Worm (Caenorhabditis elegans) whole organism, L1 larva: ENCODE results near the gene C42D8.1.

ENCODE experiments used
- C16A3.4 ChIP-seq: fragments of 150-350 bp; optimal IDR thresholded peaks from 2 replicates; lab custom pipeline; 2014; ENCODE audit warnings: missing biosample characterization, missing genetic modification characterization
- F16B12.6 ChIP-seq: fragments of 150-350 bp; optimal IDR thresholded peaks from 2 replicates; lab custom pipeline; 2014; ENCODE audit warnings: missing biosample characterization, missing genetic modification characterization
- Y116A8C.19 ChIP-seq: sonication (generic microtip); optimal IDR thresholded peaks from 2 replicates; lab custom pipeline; 2016; ENCODE audit warnings: missing compliant biosample characterization, missing genetic modification characterization, borderline replicate concordance
- aly-2 ChIP-seq: fragments of 150-350 bp; optimal IDR thresholded peaks from 2 replicates; lab custom pipeline; 2014; ENCODE audit warnings: missing biosample characterization, missing genetic modification characterization
- ama-1 ChIP-seq: fragments of 150-350 bp; optimal IDR thresholded peaks from 2 replicates; lab custom pipeline; 2014
- blmp-1 ChIP-seq: fragments of 150-350 bp; optimal IDR thresholded peaks from 2 replicates; lab custom pipeline; 2014; ENCODE audit warnings: missing biosample characterization, missing genetic modification characterization
- ceh-8 ChIP-seq: fragments of 200-800 bp; sonication (Bioruptor generic); optimal IDR thresholded peaks from 2 replicates; lab custom pipeline; 2018; ENCODE audit warnings: mild to moderate bottlenecking, missing genetic modification characterization, moderate library complexity, missing compliant biosample characterization
- ceh-90 ChIP-seq: sonication (generic microtip); optimal IDR thresholded peaks from 2 replicates; lab custom pipeline; 2016; ENCODE audit warnings: missing genetic modification characterization, missing compliant biosample characterization
- dsc-1 ChIP-seq: sonication (generic microtip); optimal IDR thresholded peaks from 2 replicates; lab custom pipeline; 2016; ENCODE audit warnings: mild to moderate bottlenecking, missing genetic modification characterization, missing compliant biosample characterization
- efl-1 ChIP-seq, 4 experiments: fragments of 150-350 bp; optimal IDR thresholded peaks in 3 of 4; peaks in 1 of 4; 1 replicate in 1 of 4; 2 replicates in 3 of 4; lab custom pipeline; 2014; ENCODE audit warnings: missing biosample characterization in 2 of 4, missing genetic modification characterization in 2 of 4, missing genetic modification reagents in 2 of 4
- efl-3 ChIP-seq: fragments of 200-800 bp; sonication (Bioruptor generic); optimal IDR thresholded peaks from 2 replicates; lab custom pipeline; 2018; ENCODE audit warnings: mild to moderate bottlenecking, missing genetic modification characterization, missing compliant biosample characterization
- egl-13 ChIP-seq: sonication (generic microtip); optimal IDR thresholded peaks from 2 replicates; lab custom pipeline; 2016; ENCODE audit warnings: missing genotype, missing genetic modification reagents, missing genetic modification characterization, missing compliant biosample characterization
- elt-2 ChIP-seq: sonication (generic microtip); optimal IDR thresholded peaks from 2 replicates; lab custom pipeline; 2016; ENCODE audit warnings: missing genetic modification characterization, mild to moderate bottlenecking, inconsistent platforms, missing compliant biosample characterization, missing genetic modification reagents
- elt-3 ChIP-seq, 6 experiments: fragments of 150-350 bp in 1 of 6; sonication (generic microtip); optimal IDR thresholded peaks; 2 replicates each; lab custom pipeline; 2017 to 2018; ENCODE audit warnings: missing biosample characterization in 6 of 6, missing genetic modification characterization in 6 of 6, inconsistent platforms in 1 of 6
- ets-5 ChIP-seq: fragments of 200-800 bp; sonication (Bioruptor generic); IDR thresholded peaks from 2 replicates; pipeline ENCODE4 v1.3.6; 2022; ENCODE audit warnings: missing genetic modification characterization, missing compliant biosample characterization
- fkh-10 ChIP-seq: sonication (generic microtip); optimal IDR thresholded peaks from 2 replicates; lab custom pipeline; 2017; ENCODE audit warnings: missing biosample characterization, missing genetic modification reagents, missing genetic modification characterization
- fkh-8 ChIP-seq: sonication (generic microtip); optimal IDR thresholded peaks from 2 replicates; lab custom pipeline; 2016; ENCODE audit warnings: mild to moderate bottlenecking, missing genetic modification characterization, missing compliant biosample characterization
- grh-1 ChIP-seq: fragments of 200-800 bp; sonication (Bioruptor generic); IDR thresholded peaks from 2 replicates; pipeline ENCODE4 v1.3.6; 2022; ENCODE audit warnings: missing genetic modification reagents, missing genetic modification characterization, missing compliant biosample characterization
- hlh-4 ChIP-seq: sonication (generic microtip); optimal IDR thresholded peaks from 2 replicates; lab custom pipeline; 2016; ENCODE audit warnings: mild to moderate bottlenecking, missing genetic modification characterization, missing compliant biosample characterization
- hpl-2 ChIP-seq: fragments of 150-350 bp; optimal IDR thresholded peaks from 2 replicates; lab custom pipeline; 2014; ENCODE audit warnings: missing biosample characterization, missing genetic modification reagents, missing genetic modification characterization
- irx-1 ChIP-seq: sonication (generic microtip); optimal IDR thresholded peaks from 2 replicates; lab custom pipeline; 2016; ENCODE audit warnings: missing genetic modification characterization, missing compliant biosample characterization
- isw-1 ChIP-seq: fragments of 200-800 bp; sonication (Bioruptor generic); IDR thresholded peaks from 2 replicates; pipeline ENCODE4 v1.3.6; 2022; ENCODE audit warnings: missing genetic modification characterization, missing compliant biosample characterization
- jun-1 ChIP-seq: fragments of 150-350 bp; optimal IDR thresholded peaks from 2 replicates; lab custom pipeline; 2014; ENCODE audit warnings: missing biosample characterization, missing genetic modification reagents, missing genetic modification characterization
- lin-14 ChIP-seq: fragments of 200-800 bp; sonication (Bioruptor generic); optimal IDR thresholded peaks from 2 replicates; lab custom pipeline; 2018; ENCODE audit warnings: mild to moderate bottlenecking, missing genetic modification characterization, moderate library complexity, missing compliant biosample characterization
- lin-15B ChIP-seq: fragments of 150-350 bp; sonication (generic microtip); optimal IDR thresholded peaks from 3 replicates; lab custom pipeline; 2014; ENCODE audit warnings: missing biosample characterization, missing genetic modification characterization
- lin-39 ChIP-seq: fragments of 150-350 bp; optimal IDR thresholded peaks from 2 replicates; lab custom pipeline; 2014; ENCODE audit warnings: missing biosample characterization, missing genetic modification reagents, missing genetic modification characterization
- lsy-2 ChIP-seq, 2 experiments: fragments of 150-350 bp; optimal IDR thresholded peaks; 2 replicates each; lab custom pipeline; 2014; ENCODE audit warnings: missing biosample characterization in 2 of 2, missing genetic modification characterization in 2 of 2
- mab-9 ChIP-seq: fragments of 200-800 bp; sonication (Bioruptor generic); IDR thresholded peaks from 2 replicates; pipeline ENCODE4 v1.3.6; 2022; ENCODE audit warnings: missing genetic modification reagents, missing genetic modification characterization, missing compliant biosample characterization
- mep-1 ChIP-seq: fragments of 150-350 bp; optimal IDR thresholded peaks from 2 replicates; lab custom pipeline; 2014; ENCODE audit warnings: missing biosample characterization, missing genetic modification characterization
- nhr-19 ChIP-seq: fragments of 200-800 bp; sonication (Bioruptor generic); conservative IDR thresholded peaks from 2 replicates; pipeline ENCODE4 v1.3.6; 2022; ENCODE audit warnings: missing genetic modification characterization, missing compliant biosample characterization
- nhr-20 ChIP-seq: sonication (generic microtip); optimal IDR thresholded peaks from 2 replicates; lab custom pipeline; 2016; ENCODE audit warnings: mild to moderate bottlenecking, missing genetic modification characterization, missing compliant biosample characterization
- nhr-28 ChIP-seq: fragments of 150-350 bp; optimal IDR thresholded peaks from 2 replicates; lab custom pipeline; 2014; ENCODE audit warnings: missing biosample characterization, missing genetic modification characterization
- nhr-71 ChIP-seq: sonication (generic microtip); optimal IDR thresholded peaks from 2 replicates; lab custom pipeline; 2016; ENCODE audit warnings: mild to moderate bottlenecking, missing genetic modification characterization, moderate library complexity, missing compliant biosample characterization
- nhr-77 ChIP-seq: fragments of 150-350 bp; optimal IDR thresholded peaks from 2 replicates; lab custom pipeline; 2014; ENCODE audit warnings: missing biosample characterization, missing genetic modification characterization
- nhr-84 ChIP-seq: sonication (generic microtip); optimal IDR thresholded peaks from 2 replicates; lab custom pipeline; 2017; ENCODE audit warnings: missing biosample characterization, missing genetic modification characterization
- nhr-85 ChIP-seq: sonication (generic microtip); peaks from one replicate; lab custom pipeline; 2016; ENCODE audit warnings: missing genetic modification characterization, inconsistent platforms, missing compliant biosample characterization
- pag-3 ChIP-seq: sonication (generic microtip); optimal IDR thresholded peaks from 2 replicates; lab custom pipeline; 2017; ENCODE audit warnings: missing genetic modification characterization, mild to moderate bottlenecking, missing compliant biosample characterization, antibody characterized with exemption, borderline replicate concordance; ENCODE audit not compliant: insufficient read depth
- rnt-1 ChIP-seq: sonication (generic microtip); optimal IDR thresholded peaks from 2 replicates; lab custom pipeline; 2016; ENCODE audit warnings: mild to moderate bottlenecking, missing genetic modification characterization, moderate library complexity, missing compliant biosample characterization
- snpc-4 ChIP-seq: fragments of 150-350 bp; optimal IDR thresholded peaks from 2 replicates; lab custom pipeline; 2014; ENCODE audit warnings: missing biosample characterization, missing genetic modification characterization
- snu-23 ChIP-seq: sonication (generic microtip); optimal IDR thresholded peaks from 2 replicates; lab custom pipeline; 2016; ENCODE audit warnings: missing genetic modification characterization, missing compliant biosample characterization
- swsn-7 ChIP-seq: sonication (generic microtip); optimal IDR thresholded peaks from 2 replicates; lab custom pipeline; 2016; ENCODE audit warnings: missing genetic modification characterization, missing compliant biosample characterization
- tbx-2 ChIP-seq: sonication (generic microtip); optimal IDR thresholded peaks from 2 replicates; lab custom pipeline; 2016; ENCODE audit warnings: missing genetic modification characterization, missing compliant biosample characterization
- tlp-1 ChIP-seq: fragments of 150-350 bp; optimal IDR thresholded peaks from 2 replicates; lab custom pipeline; 2014; ENCODE audit warnings: missing biosample characterization, missing genetic modification characterization
- unc-130 ChIP-seq: fragments of 150-350 bp; optimal IDR thresholded peaks from 2 replicates; lab custom pipeline; 2017; ENCODE audit warnings: missing biosample characterization, missing genetic modification characterization, inconsistent platforms
- unc-62 ChIP-seq: fragments of 150-350 bp; optimal IDR thresholded peaks from 2 replicates; lab custom pipeline; 2014; ENCODE audit warnings: missing biosample characterization, missing genetic modification reagents, missing genetic modification characterization
- unc-86 ChIP-seq: sonication (generic microtip); optimal IDR thresholded peaks from 2 replicates; lab custom pipeline; 2016; ENCODE audit warnings: missing genetic modification characterization, missing compliant biosample characterization
- vab-15 ChIP-seq: sonication (generic microtip); optimal IDR thresholded peaks from 2 replicates; lab custom pipeline; 2017; ENCODE audit warnings: missing genotype, mild to moderate bottlenecking, missing genetic modification characterization, missing compliant biosample characterization
- xbp-1 ChIP-seq: sonication (generic microtip); optimal IDR thresholded peaks from 2 replicates; lab custom pipeline; 2016; ENCODE audit warnings: missing genetic modification characterization, missing compliant biosample characterization
- zag-1 ChIP-seq: fragments of 150-350 bp; optimal IDR thresholded peaks from 2 replicates; lab custom pipeline; 2014; ENCODE audit warnings: missing biosample characterization, missing genetic modification characterization
- zip-4 ChIP-seq: fragments of 200-800 bp; sonication (Bioruptor generic); optimal IDR thresholded peaks from 2 replicates; lab custom pipeline; 2018; ENCODE audit warnings: mild to moderate bottlenecking, missing genetic modification characterization, moderate library complexity, missing compliant biosample characterization
- ztf-4 ChIP-seq: fragments of 150-350 bp; optimal IDR thresholded peaks from 2 replicates; lab custom pipeline; 2014; ENCODE audit warnings: missing biosample characterization, missing genetic modification characterization

C42D8.1 gene

DNA sequence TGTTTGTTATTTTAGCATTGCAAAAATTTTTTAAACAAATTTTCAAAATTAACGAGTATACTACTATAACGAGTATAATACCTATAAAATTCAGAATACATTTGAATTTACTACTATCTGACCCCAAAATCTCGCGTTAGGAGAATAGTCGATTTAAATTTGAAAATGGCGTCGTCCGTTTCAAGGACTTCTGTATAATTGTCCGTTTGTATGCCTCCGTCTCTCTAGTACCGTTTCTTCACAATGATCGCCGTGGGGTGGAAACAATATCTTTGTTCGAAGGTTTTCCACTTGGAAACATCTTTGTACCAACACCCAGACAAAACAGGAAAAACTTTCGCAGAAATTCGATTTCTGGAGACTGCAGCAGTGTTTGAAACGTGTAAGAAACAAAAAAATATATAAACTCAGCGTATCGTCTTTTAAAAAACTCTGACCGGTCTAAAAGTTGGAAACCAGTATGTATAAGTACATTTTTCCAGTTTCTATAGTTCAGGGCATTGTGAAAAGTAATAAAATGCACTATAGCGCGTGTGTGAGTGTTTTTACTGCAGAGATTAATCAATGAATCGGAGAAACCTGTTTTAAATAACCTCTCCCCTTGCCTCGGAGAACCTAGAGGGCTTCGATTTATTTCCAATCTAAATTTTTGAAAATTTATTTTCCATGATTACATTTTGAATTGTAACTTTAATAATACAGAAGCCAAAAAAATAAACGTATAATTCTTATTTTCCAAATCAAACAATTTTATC, 28.6 kb downstream of the C42D8.1 start:
- TF ChIP-seq dsc-1 (peak; percentile 63), lin-39 (tag; lab: Kevin White, UChicago) (no peak), snpc-4 (tag; lab: Kevin White, UChicago) (no peak), C16A3.4 (tag; lab: Kevin White, UChicago) (peak; percentile 22), nhr-77 (tag; lab: Kevin White, UChicago) (no peak), nhr-28 (no peak), lin-14 (GFP tag; lab: Kevin White, UChicago) (peak; percentile 43), nhr-85 (tag; lab: Kevin White, UChicago) (peak; percentile 89), ceh-8 (no peak), mep-1 (tag; lab: Kevin White, UChicago) (peak; percentile 54), pag-3 (no peak), elt-2 (tag; lab: Kevin White, UChicago) (no peak), hpl-2 (GFP tag; lab: Kevin White, UChicago) (no peak), nhr-71 (tag; lab: Kevin White, UChicago) (peak; percentile 5), aly-2 (no peak), blmp-1 (peak; percentile 64), tlp-1 (no peak), nhr-19 (GFP tag; lab: Robert Waterston, UW) (no peak), grh-1 (GFP tag; lab: Robert Waterston, UW) (peak; percentile 82), xbp-1 (tag; lab: Kevin White, UChicago) (no peak), snu-23 (GFP tag; lab: Kevin White, UChicago) (peak; percentile 25), lsy-2 (tag; optimal IDR thresholded peaks at IDR 0.05; lab: Kevin White, UChicago) (peak in 1 of 2 experiments; percentile 17), fkh-10 (GFP tag; lab: Kevin White, UChicago) (no peak), egl-13 (no peak), zip-4 (GFP tag; lab: Kevin White, UChicago) (no peak)

DNA sequence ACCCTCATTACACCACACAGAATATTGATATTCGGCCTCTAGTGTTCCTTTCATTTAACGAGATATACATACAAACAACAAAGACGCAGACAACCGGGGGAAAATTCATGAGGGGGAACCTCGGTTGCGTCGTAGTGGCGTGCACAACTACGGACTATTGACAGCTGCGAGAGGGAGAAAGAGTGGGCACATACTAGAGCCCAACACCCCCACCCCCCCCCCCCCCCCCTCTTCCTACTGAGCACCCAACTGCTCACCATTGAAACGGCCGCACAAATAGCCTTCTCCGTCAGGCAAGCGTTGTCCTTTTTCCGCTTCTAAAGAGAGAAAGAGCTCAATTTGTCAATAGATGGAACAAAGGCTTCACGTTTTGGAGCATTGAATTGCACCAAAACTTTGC, 30.9 kb downstream of the C42D8.1 start:
- no peak for TF ChIP-seq vab-15
- TF ChIP-seq aly-2, result no peak
- TF ChIP-seq lsy-2 (tag; optimal IDR thresholded peaks at IDR 0.05; lab: Kevin White, UChicago), result no peak
- no peak for TF ChIP-seq efl-3 (GFP tag; lab: Kevin White, UChicago)
- TF ChIP-seq isw-1, result peak; percentile 38
- TF ChIP-seq irx-1 (tag; lab: Kevin White, UChicago), result no peak
- TF ChIP-seq blmp-1, result no peak
- TF ChIP-seq lin-15B (tag; lab: Kevin White, UChicago), result no peak
- TF ChIP-seq mab-9 (GFP tag; lab: Robert Waterston, UW), result no peak
- TF ChIP-seq ceh-90 (tag; lab: Kevin White, UChicago), result no peak
- no peak for TF ChIP-seq jun-1 (tag; lab: Kevin White, UChicago)
- peak; percentile 18 for TF ChIP-seq rnt-1 (tag; lab: Kevin White, UChicago)
- TF ChIP-seq hpl-2 (GFP tag; lab: Kevin White, UChicago), result no peak
- TF ChIP-seq F16B12.6 (tag; lab: Kevin White, UChicago), result no peak
- TF ChIP-seq unc-130 (tag; lab: Kevin White, UChicago), result no peak
- no peak for TF ChIP-seq snpc-4 (tag; lab: Kevin White, UChicago)
- no peak for TF ChIP-seq ama-1
- TF ChIP-seq nhr-20, result no peak
- TF ChIP-seq unc-86 (tag; lab: Kevin White, UChicago), result no peak
- TF ChIP-seq nhr-84 (tag; lab: Kevin White, UChicago), result no peak
- TF ChIP-seq hlh-4, result no peak
- no peak for TF ChIP-seq tbx-2 (tag; lab: Kevin White, UChicago)
- TF ChIP-seq ets-5 (GFP tag; lab: Robert Waterston, UW), result no peak
- no peak for TF ChIP-seq ztf-4
- no peak for TF ChIP-seq unc-62 (GFP tag; lab: Kevin White, UChicago)
- TF ChIP-seq swsn-7 (tag; lab: Kevin White, UChicago), result no peak
- no peak for TF ChIP-seq pag-3
- peak; percentile 52 for TF ChIP-seq fkh-8 (tag; lab: Kevin White, UChicago)
- TF ChIP-seq xbp-1 (tag; lab: Kevin White, UChicago), result no peak
- TF ChIP-seq elt-3 (tag; optimal IDR thresholded peaks at IDR 0.05; lab: Kevin White, UChicago), result no peak
- TF ChIP-seq zag-1, result no peak
- TF ChIP-seq Y116A8C.19 (tag; lab: Kevin White, UChicago), result no peak
- no peak for TF ChIP-seq efl-1 (optimal IDR thresholded peaks at IDR 0.05; lab: Kevin White, UChicago)
- TF ChIP-seq efl-1 (GFP tag; optimal IDR thresholded peaks at IDR 0.05 in 1 of 2; lab: Kevin White, UChicago), result no peak
- TF ChIP-seq nhr-71 (tag; lab: Kevin White, UChicago), result no peak
